Worm (Caenorhabditis elegans): ENCODE results near the gene sri-48.

ce11 chrII:3240207-3240606 lies 39.1 kb upstream of the sri-48 start, which contains the start of gene C17F4.3:
- no peak for TF ChIP-seq elt-3 (tag; optimal IDR thresholded peaks at IDR 0.05)
- TF ChIP-seq ztf-11 (tag; optimal IDR thresholded peaks at IDR 0.05) = no peak
